Fruit fly (Drosophila melanogaster) whole organism, embryonic: ENCODE data around the gene CG46467.
A peak's percentile ranks its signal among the peaks of the same experiment; 100 is the strongest.

Experiments
- CG10565 ChIP-seq: fragments of 200-800 bp; sonication (Bioruptor generic); optimal IDR thresholded peaks from 3 replicates; lab custom pipeline; 2016; ENCODE audit warnings: missing biosample characterization, mild to moderate bottlenecking, missing genetic modification characterization
- CG10959 ChIP-seq: fragments of 200-800 bp; sonication (Bioruptor generic); IDR thresholded peaks from 2 replicates; pipeline ENCODE4 v1.3.6; 2022; ENCODE audit warnings: missing biosample characterization, missing genetic modification characterization
- CG12155 ChIP-seq: fragments of 200-800 bp; sonication (Bioruptor generic); optimal IDR thresholded peaks from 3 replicates; lab custom pipeline; 2016; ENCODE audit warnings: missing biosample characterization, missing genetic modification characterization
- CG16779 ChIP-seq: fragments of 200-800 bp; sonication (Bioruptor generic); IDR thresholded peaks from 2 replicates; pipeline ENCODE4 v1.3.6; 2022; ENCODE audit warnings: missing biosample characterization, missing genetic modification characterization
- CG16813 ChIP-seq: fragments of 200-800 bp; sonication (Bioruptor generic); IDR thresholded peaks from 3 replicates; pipeline ENCODE4 v1.3.6; 2022; ENCODE audit warnings: missing biosample characterization, missing genetic modification characterization; ENCODE audit not compliant: partially characterized antibody
- CG17186 ChIP-seq: fragments of 200-800 bp; sonication (Bioruptor generic); optimal IDR thresholded peaks from 3 replicates; lab custom pipeline; 2017; ENCODE audit warnings: missing biosample characterization, missing genetic modification reagents, missing genetic modification characterization
- CG17385 ChIP-seq: fragments of 200-800 bp; sonication (Bioruptor generic); optimal IDR thresholded peaks from 3 replicates; lab custom pipeline; 2018; ENCODE audit warnings: missing biosample characterization, mild to moderate bottlenecking, missing genetic modification characterization
- CG17802 ChIP-seq: fragments of 200-800 bp; sonication (Bioruptor generic); optimal IDR thresholded peaks from 2 replicates; lab custom pipeline; 2018; ENCODE audit warnings: missing biosample characterization, mild to moderate bottlenecking, missing genetic modification characterization, moderate library complexity
- CG2116 ChIP-seq: fragments of 200-800 bp; sonication (Bioruptor generic); optimal IDR thresholded peaks from 3 replicates; lab custom pipeline; 2018; ENCODE audit warnings: missing biosample characterization, mild to moderate bottlenecking, missing genetic modification characterization
- CG2120 ChIP-seq: fragments of 200-800 bp; sonication (Bioruptor generic); optimal IDR thresholded peaks from 3 replicates; lab custom pipeline; 2016; ENCODE audit warnings: missing biosample characterization, missing genetic modification characterization
- CG30020 ChIP-seq: fragments of 200-800 bp; optimal IDR thresholded peaks from 2 replicates; lab custom pipeline; 2019; ENCODE audit warnings: missing biosample characterization, mild to moderate bottlenecking, missing genetic modification characterization, moderate library complexity
- CG30403 ChIP-seq: fragments of 200-800 bp; sonication (Bioruptor generic); optimal IDR thresholded peaks from 3 replicates; lab custom pipeline; 2016; ENCODE audit warnings: missing biosample characterization, missing genetic modification characterization
- CG3407 ChIP-seq: fragments of 200-800 bp; sonication (Bioruptor generic); optimal IDR thresholded peaks from 2 replicates; lab custom pipeline; 2018; ENCODE audit warnings: missing biosample characterization, mild to moderate bottlenecking, missing genetic modification characterization
- CG34224 ChIP-seq: fragments of 200-800 bp; sonication (Bioruptor generic); IDR thresholded peaks from 3 replicates; pipeline ENCODE4 v1.3.6; 2022; ENCODE audit warnings: missing biosample characterization, missing genetic modification characterization; ENCODE audit not compliant: partially characterized antibody
- CG3726 ChIP-seq: fragments of 200-800 bp; sonication (Bioruptor generic); IDR thresholded peaks from 3 replicates; pipeline ENCODE4, ENCODE4 v1.3.6; 2022; ENCODE audit warnings: missing biosample characterization, missing genetic modification characterization
- CG9817 ChIP-seq: fragments of 200-800 bp; sonication (Bioruptor generic); optimal IDR thresholded peaks from 2 replicates; lab custom pipeline; 2018; ENCODE audit warnings: missing biosample characterization, mild to moderate bottlenecking, missing genetic modification characterization, moderate library complexity
- D ChIP-seq, 2 experiments: fragments of 200-800 bp in 1 of 2; fragments of >200 bp in 1 of 2; sonication (Bioruptor generic) in 1 of 2; optimal IDR thresholded peaks; 2 replicates in 1 of 2; 3 replicates in 1 of 2; lab custom pipeline; 2017; ENCODE audit warnings: mild to moderate bottlenecking in 1 of 2, missing biosample characterization in 1 of 2, missing genetic modification characterization in 1 of 2, missing genetic modification reagents in 1 of 2
- Deaf1 ChIP-seq: fragments of 200-800 bp; optimal IDR thresholded peaks from 3 replicates; lab custom pipeline; 2019; ENCODE audit warnings: missing biosample characterization, mild to moderate bottlenecking, missing genetic modification characterization, moderate library complexity
- E2f2 ChIP-seq: fragments of 200-800 bp; sonication (Bioruptor generic); IDR thresholded peaks from 2 replicates; pipeline ENCODE4 v1.3.6; 2022; ENCODE audit warnings: missing biosample characterization, missing genetic modification characterization
- Elba2 ChIP-seq: fragments of 200-800 bp; sonication (Bioruptor generic); optimal IDR thresholded peaks from 3 replicates; lab custom pipeline; 2016; ENCODE audit warnings: missing biosample characterization, missing genetic modification characterization
- Fer1 ChIP-seq: fragments of 200-800 bp; sonication (Bioruptor generic); optimal IDR thresholded peaks from 2 replicates; lab custom pipeline; 2017; ENCODE audit warnings: missing biosample characterization, mild to moderate bottlenecking, missing genetic modification characterization
- H2.0 ChIP-seq: fragments of 200-800 bp; sonication (Bioruptor generic); IDR thresholded peaks from 2 replicates; pipeline ENCODE4 v1.3.6; 2022; ENCODE audit warnings: missing biosample characterization, missing genetic modification characterization
- Hey ChIP-seq: fragments of 200-800 bp; sonication (Bioruptor generic); optimal IDR thresholded peaks from 3 replicates; lab custom pipeline; 2018; ENCODE audit warnings: missing biosample characterization, mild to moderate bottlenecking, missing genetic modification characterization
- Hsf ChIP-seq: fragments of 200-800 bp; sonication (Bioruptor generic); optimal IDR thresholded peaks from 3 replicates; lab custom pipeline; 2016; ENCODE audit warnings: missing biosample characterization, missing genetic modification characterization
- Med ChIP-seq: fragments of 200-800 bp; sonication (Bioruptor generic); peaks from one replicate; lab custom pipeline; 2016; ENCODE audit warnings: missing biosample characterization, missing genetic modification characterization, mild to moderate bottlenecking, inconsistent platforms, moderate library complexity
- Mes4 ChIP-seq: fragments of 200-800 bp; sonication (Bioruptor generic); optimal IDR thresholded peaks from 2 replicates; lab custom pipeline; 2016; ENCODE audit warnings: missing biosample characterization, missing genetic modification characterization
- Mrtf ChIP-seq: fragments of 200-800 bp; sonication (Bioruptor generic); IDR thresholded peaks from 3 replicates; pipeline ENCODE4 v1.3.6; 2022; ENCODE audit warnings: missing biosample characterization, missing genetic modification characterization
- Nf-YC ChIP-seq: fragments of 200-800 bp; optimal IDR thresholded peaks from 3 replicates; lab custom pipeline; 2019; ENCODE audit warnings: missing biosample characterization, mild to moderate bottlenecking, missing genetic modification characterization, moderate library complexity
- Rfx ChIP-seq: fragments of 200-800 bp; sonication (Bioruptor generic); IDR thresholded peaks from 2 replicates; pipeline ENCODE4 v1.3.6; 2022; ENCODE audit warnings: missing biosample characterization, missing genetic modification characterization
- Side ChIP-seq: fragments of 200-800 bp; sonication (Bioruptor generic); optimal IDR thresholded peaks from 2 replicates; lab custom pipeline; 2016; ENCODE audit warnings: missing biosample characterization, missing genetic modification characterization
- cad ChIP-seq: fragments of >200 bp; optimal IDR thresholded peaks from 2 replicates; lab custom pipeline; 2017; ENCODE audit warnings: missing biosample characterization, missing genetic modification characterization
- chn ChIP-seq: fragments of 200-800 bp; sonication (Bioruptor generic); optimal IDR thresholded peaks from 2 replicates; lab custom pipeline; 2016; ENCODE audit warnings: missing biosample characterization, missing genetic modification characterization
- croc ChIP-seq: fragments of 200-800 bp; sonication (Bioruptor generic); conservative IDR thresholded peaks from 3 replicates; pipeline ENCODE4 v1.3.6; 2022; ENCODE audit warnings: missing biosample characterization, missing genetic modification characterization
- dimm ChIP-seq: fragments of 200-800 bp; sonication (Bioruptor generic); IDR thresholded peaks from 2 replicates; pipeline ENCODE4 v1.3.6; 2022; ENCODE audit warnings: missing biosample characterization, missing genetic modification characterization
- grn ChIP-seq: fragments of 200-800 bp; sonication (Bioruptor generic); optimal IDR thresholded peaks from 3 replicates; lab custom pipeline; 2017; ENCODE audit warnings: missing biosample characterization, missing genetic modification characterization
- gt ChIP-seq: fragments of 200-800 bp; sonication (Bioruptor generic); IDR thresholded peaks from 2 replicates; pipeline ENCODE4 v1.3.6; 2022; ENCODE audit warnings: missing biosample characterization, missing genetic modification characterization
- hbn ChIP-seq: fragments of 200-800 bp; sonication (Bioruptor generic); IDR thresholded peaks from 2 replicates; pipeline ENCODE4 v1.3.6; 2022; ENCODE audit warnings: missing biosample characterization, missing genetic modification characterization; ENCODE audit not compliant: partially characterized antibody
- lbe ChIP-seq: fragments of 200-800 bp; sonication (Bioruptor generic); optimal IDR thresholded peaks from 2 replicates; lab custom pipeline; 2016; ENCODE audit warnings: missing biosample characterization, mild to moderate bottlenecking, missing genetic modification characterization
- luna ChIP-seq: fragments of 200-800 bp; sonication (Bioruptor generic); optimal IDR thresholded peaks from 2 replicates; lab custom pipeline; 2016; ENCODE audit warnings: missing biosample characterization, missing genetic modification characterization
- nerfin-1 ChIP-seq: fragments of 200-800 bp; sonication (Bioruptor generic); optimal IDR thresholded peaks from 3 replicates; lab custom pipeline; 2019; ENCODE audit warnings: missing biosample characterization, mild to moderate bottlenecking, missing genetic modification characterization, moderate library complexity
- p53 ChIP-seq: fragments of 200-800 bp; sonication (Bioruptor generic); optimal IDR thresholded peaks from 2 replicates; lab custom pipeline; 2016; ENCODE audit warnings: missing biosample characterization, missing genetic modification characterization
- psq ChIP-seq: fragments of 200-800 bp; sonication (Bioruptor generic); optimal IDR thresholded peaks from 2 replicates; lab custom pipeline; 2017; ENCODE audit warnings: missing biosample characterization, missing genetic modification characterization
- row ChIP-seq: fragments of 200-800 bp; sonication (Bioruptor generic); IDR thresholded peaks from 3 replicates; pipeline ENCODE4 v1.3.6; 2022; ENCODE audit warnings: missing biosample characterization, missing genetic modification characterization
- scrt ChIP-seq: fragments of 200-800 bp; sonication (Bioruptor generic); optimal IDR thresholded peaks from 2 replicates; lab custom pipeline; 2018; ENCODE audit warnings: missing biosample characterization, mild to moderate bottlenecking, missing genetic modification characterization, moderate library complexity
- tll ChIP-seq, 2 experiments: fragments of 200-800 bp in 1 of 2; fragments of >200 bp in 1 of 2; sonication (Bioruptor generic) in 1 of 2; optimal IDR thresholded peaks; 2 replicates each; lab custom pipeline; 2017 to 2019; ENCODE audit warnings: missing biosample characterization in 2 of 2, missing genetic modification characterization in 2 of 2, mild to moderate bottlenecking in 1 of 2, moderate library complexity in 1 of 2
- twi ChIP-seq: fragments of 200-800 bp; optimal IDR thresholded peaks from 2 replicates; lab custom pipeline; 2019; ENCODE audit warnings: missing biosample characterization, mild to moderate bottlenecking, missing genetic modification characterization, moderate library complexity
- unc-4 ChIP-seq: fragments of 200-800 bp; sonication (Bioruptor generic); IDR thresholded peaks from 2 replicates; pipeline ENCODE4 v1.3.6; 2022; ENCODE audit warnings: missing biosample characterization, missing genetic modification characterization; ENCODE audit not compliant: partially characterized antibody
- yki ChIP-seq: fragments of >200 bp; optimal IDR thresholded peaks from 3 replicates; lab custom pipeline; 2018
- z ChIP-seq: fragments of 200-800 bp; sonication (Bioruptor generic); IDR thresholded peaks from 3 replicates; pipeline ENCODE4 v1.3.6; 2022; ENCODE audit warnings: missing biosample characterization, missing genetic modification characterization
- zfh1 ChIP-seq: fragments of 200-800 bp; sonication (Bioruptor generic); IDR thresholded peaks from 3 replicates; pipeline ENCODE4 v1.3.6; 2022; ENCODE audit warnings: missing biosample characterization, missing genetic modification characterization

Gene CG46467

dm6 chr3R:9874118-9874808 lies at the start of gene CG46467, which contains the start of gene Glut4EF (continued):
- TF ChIP-seq CG17186 (GFP tag; lab: Kevin White, UChicago): no peak
- no peak for TF ChIP-seq chn
- no peak for TF ChIP-seq luna (GFP tag; lab: Kevin White, UChicago)
- TF ChIP-seq Hey (tag; lab: Kevin White, UChicago): no peak
- TF ChIP-seq zfh1: no peak
- peak; percentile 54 for TF ChIP-seq psq
- TF ChIP-seq grn: peak; percentile 42
- TF ChIP-seq CG12155 (GFP tag; lab: Kevin White, UChicago): no peak
- peak; percentile 8 for TF ChIP-seq Mes4
- peak; percentile 80 for TF ChIP-seq Deaf1 (tag; lab: Kevin White, UChicago)
- TF ChIP-seq CG10565 (GFP tag; lab: Kevin White, UChicago): no peak
- TF ChIP-seq lbe: no peak
- peak; percentile 41 for TF ChIP-seq Nf-YC (tag; lab: Kevin White, UChicago)
- TF ChIP-seq twi: peak; percentile 50
- no peak for TF ChIP-seq CG9817 (tag; lab: Kevin White, UChicago)
- TF ChIP-seq Hsf (GFP tag; lab: Kevin White, UChicago): no peak
- TF ChIP-seq CG34224 (GFP tag; lab: Robert Waterston, UW): peak; percentile 19; the same call in 1 of the 3 replicates
- no peak for TF ChIP-seq p53 (GFP tag; lab: Kevin White, UChicago)
- TF ChIP-seq CG16813 (GFP tag; lab: Robert Waterston, UW): no peak
- peak; percentile 90 for TF ChIP-seq Med (GFP tag; lab: Kevin White, UChicago)
- TF ChIP-seq gt (GFP tag; lab: Robert Waterston, UW): no peak
- TF ChIP-seq Elba2 (GFP tag; lab: Kevin White, UChicago): peak; percentile 31
- no peak; the same call in 1 of the 2 replicates for TF ChIP-seq Rfx (GFP tag; lab: Robert Waterston, UW)
- no peak for TF ChIP-seq CG30020 (tag; lab: Kevin White, UChicago)
- TF ChIP-seq hbn: no peak
- TF ChIP-seq CG30403 (GFP tag; lab: Kevin White, UChicago): no peak
- TF ChIP-seq CG17385 (GFP tag; lab: Kevin White, UChicago): peak; percentile 62
- TF ChIP-seq cad (GFP tag; lab: Kevin White, UChicago): no peak
- no peak for TF ChIP-seq CG3726 (GFP tag; lab: Robert Waterston, UW)
- TF ChIP-seq unc-4: peak; percentile 19; the same call in 1 of the 2 replicates
- TF ChIP-seq z (GFP tag; lab: Robert Waterston, UW): peak; percentile 49; the same call in 1 of the 3 replicates
- TF ChIP-seq CG17802 (tag; lab: Kevin White, UChicago): no peak
- TF ChIP-seq CG2116 (GFP tag; lab: Kevin White, UChicago): no peak
- no peak for TF ChIP-seq CG3407 (GFP tag; lab: Kevin White, UChicago)
- TF ChIP-seq Fer1 (GFP tag; lab: Kevin White, UChicago): no peak
- no peak for TF ChIP-seq dimm (GFP tag; lab: Robert Waterston, UW)
- no peak for TF ChIP-seq croc (GFP tag; lab: Robert Waterston, UW)
- TF ChIP-seq Mrtf (GFP tag; lab: Robert Waterston, UW): no peak
- peak in 1 of 2 experiments; percentile 73 for TF ChIP-seq tll (GFP tag; optimal IDR thresholded peaks at IDR 0.05; lab: Kevin White, UChicago)
- no peak for TF ChIP-seq H2.0
- peak; percentile 51 for TF ChIP-seq yki
- TF ChIP-seq E2f2 (GFP tag; lab: Robert Waterston, UW): peak; percentile 27; the same call in 1 of the 2 replicates
- no peak for TF ChIP-seq CG16779 (GFP tag; lab: Robert Waterston, UW)
- TF ChIP-seq row (GFP tag; lab: Robert Waterston, UW): no peak
- no peak for TF ChIP-seq CG2120 (GFP tag; lab: Kevin White, UChicago)
- TF ChIP-seq scrt (GFP tag; lab: Kevin White, UChicago): no peak
- no peak for TF ChIP-seq CG10959 (GFP tag; lab: Robert Waterston, UW)
- peak; percentile 15 for TF ChIP-seq nerfin-1 (tag; lab: Kevin White, UChicago)
- TF ChIP-seq Side (GFP tag; lab: Kevin White, UChicago): no peak
- TF ChIP-seq D (optimal IDR thresholded peaks at IDR 0.05; lab: Kevin White, UChicago): no peak
- TF ChIP-seq D (GFP tag; optimal IDR thresholded peaks at IDR 0.05; lab: Kevin White, UChicago): no peak
